Worm (Caenorhabditis elegans) whole organism, L1 larva: Measurements from ENCODE around the gene paf-2.
A peak's percentile ranks its signal among the peaks of the same experiment; 100 is the strongest.

Source experiments
- C16A3.4 ChIP-seq: fragments of 150-350 bp; optimal IDR thresholded peaks from 2 replicates; lab custom pipeline; 2014; ENCODE audit warnings: missing biosample characterization, missing genetic modification characterization
- F16B12.6 ChIP-seq: fragments of 150-350 bp; optimal IDR thresholded peaks from 2 replicates; lab custom pipeline; 2014; ENCODE audit warnings: missing biosample characterization, missing genetic modification characterization
- alr-1 ChIP-seq: fragments of 200-800 bp; sonication (Bioruptor generic); optimal IDR thresholded peaks from 2 replicates; lab custom pipeline; 2018; ENCODE audit warnings: borderline replicate concordance, mild to moderate bottlenecking, missing genetic modification characterization, missing compliant biosample characterization
- ama-1 ChIP-seq: fragments of 150-350 bp; optimal IDR thresholded peaks from 2 replicates; lab custom pipeline; 2014
- ceh-63 ChIP-seq: fragments of 200-800 bp; sonication (Bioruptor generic); optimal IDR thresholded peaks from 2 replicates; lab custom pipeline; 2018; ENCODE audit warnings: mild to moderate bottlenecking, missing genetic modification characterization, missing compliant biosample characterization
- ceh-82 ChIP-seq, 3 experiments: fragments of 150-350 bp in 1 of 3; sonication (generic microtip) in 2 of 3; optimal IDR thresholded peaks; 2 replicates each; lab custom pipeline; 2014 to 2017; ENCODE audit warnings: missing biosample characterization in 3 of 3, missing genetic modification characterization in 3 of 3
- ceh-90 ChIP-seq: sonication (generic microtip); optimal IDR thresholded peaks from 2 replicates; lab custom pipeline; 2016; ENCODE audit warnings: missing genetic modification characterization, missing compliant biosample characterization
- ces-1 ChIP-seq: fragments of 150-350 bp; optimal IDR thresholded peaks from 2 replicates; lab custom pipeline; 2014; ENCODE audit warnings: missing biosample characterization, missing genetic modification reagents, missing genetic modification characterization
- dpl-1 ChIP-seq, 3 experiments: fragments of 150-350 bp in 2 of 3; sonication (generic microtip) in 1 of 3; optimal IDR thresholded peaks; 2 replicates each; lab custom pipeline; 2014 to 2017; ENCODE audit warnings: missing biosample characterization in 3 of 3, missing genetic modification characterization in 3 of 3, missing genetic modification reagents in 3 of 3
- dsc-1 ChIP-seq: sonication (generic microtip); optimal IDR thresholded peaks from 2 replicates; lab custom pipeline; 2016; ENCODE audit warnings: mild to moderate bottlenecking, missing genetic modification characterization, missing compliant biosample characterization
- egl-13 ChIP-seq: sonication (generic microtip); optimal IDR thresholded peaks from 2 replicates; lab custom pipeline; 2016; ENCODE audit warnings: missing genotype, missing genetic modification reagents, missing genetic modification characterization, missing compliant biosample characterization
- egl-27 ChIP-seq, 2 experiments: fragments of 150-350 bp in 1 of 2; sonication (generic microtip); optimal IDR thresholded peaks; 3 replicates each; lab custom pipeline; 2017 to 2018; ENCODE audit warnings: missing biosample characterization in 2 of 2, missing genetic modification characterization in 2 of 2, missing genetic modification reagents in 2 of 2
- elt-2 ChIP-seq: sonication (generic microtip); optimal IDR thresholded peaks from 2 replicates; lab custom pipeline; 2016; ENCODE audit warnings: missing genetic modification characterization, mild to moderate bottlenecking, inconsistent platforms, missing compliant biosample characterization, missing genetic modification reagents
- elt-3 ChIP-seq, 6 experiments: fragments of 150-350 bp in 1 of 6; sonication (generic microtip); optimal IDR thresholded peaks; 2 replicates each; lab custom pipeline; 2017 to 2018; ENCODE audit warnings: missing biosample characterization in 6 of 6, missing genetic modification characterization in 6 of 6, inconsistent platforms in 1 of 6
- fkh-10 ChIP-seq: sonication (generic microtip); optimal IDR thresholded peaks from 2 replicates; lab custom pipeline; 2017; ENCODE audit warnings: missing biosample characterization, missing genetic modification reagents, missing genetic modification characterization
- fkh-4 ChIP-seq: sonication (generic microtip); optimal IDR thresholded peaks from 2 replicates; lab custom pipeline; 2016; ENCODE audit warnings: missing compliant biosample characterization, missing genetic modification characterization, borderline replicate concordance
- fos-1 ChIP-seq: fragments of 150-350 bp; optimal IDR thresholded peaks from 2 replicates; lab custom pipeline; 2014; ENCODE audit warnings: missing biosample characterization, missing genetic modification characterization
- hlh-17 ChIP-seq: fragments of 200-800 bp; sonication (Bioruptor generic); optimal IDR thresholded peaks from 2 replicates; lab custom pipeline; 2018; ENCODE audit warnings: missing genetic modification characterization, mild to moderate bottlenecking, missing compliant biosample characterization, moderate library complexity, borderline replicate concordance
- hpl-2 ChIP-seq: fragments of 150-350 bp; optimal IDR thresholded peaks from 2 replicates; lab custom pipeline; 2014; ENCODE audit warnings: missing biosample characterization, missing genetic modification reagents, missing genetic modification characterization
- irx-1 ChIP-seq: sonication (generic microtip); optimal IDR thresholded peaks from 2 replicates; lab custom pipeline; 2016; ENCODE audit warnings: missing genetic modification characterization, missing compliant biosample characterization
- isw-1 ChIP-seq: fragments of 200-800 bp; sonication (Bioruptor generic); IDR thresholded peaks from 2 replicates; pipeline ENCODE4 v1.3.6; 2022; ENCODE audit warnings: missing genetic modification characterization, missing compliant biosample characterization
- jun-1 ChIP-seq: fragments of 150-350 bp; optimal IDR thresholded peaks from 2 replicates; lab custom pipeline; 2014; ENCODE audit warnings: missing biosample characterization, missing genetic modification reagents, missing genetic modification characterization
- lin-14 ChIP-seq: fragments of 200-800 bp; sonication (Bioruptor generic); optimal IDR thresholded peaks from 2 replicates; lab custom pipeline; 2018; ENCODE audit warnings: mild to moderate bottlenecking, missing genetic modification characterization, moderate library complexity, missing compliant biosample characterization
- lin-35 ChIP-seq, 2 experiments: fragments of 150-350 bp; optimal IDR thresholded peaks; 2 replicates each; lab custom pipeline; 2014; ENCODE audit warnings: missing biosample characterization in 2 of 2, missing genetic modification characterization in 2 of 2, missing genetic modification reagents in 2 of 2
- lir-3 ChIP-seq: sonication (generic microtip); optimal IDR thresholded peaks from 2 replicates; lab custom pipeline; 2016; ENCODE audit warnings: mild to moderate bottlenecking, missing genetic modification characterization, moderate library complexity, missing compliant biosample characterization; ENCODE audit not compliant: poor library complexity
- lsy-2 ChIP-seq, 2 experiments: fragments of 150-350 bp; optimal IDR thresholded peaks; 2 replicates each; lab custom pipeline; 2014; ENCODE audit warnings: missing biosample characterization in 2 of 2, missing genetic modification characterization in 2 of 2
- mab-9 ChIP-seq: fragments of 200-800 bp; sonication (Bioruptor generic); IDR thresholded peaks from 2 replicates; pipeline ENCODE4 v1.3.6; 2022; ENCODE audit warnings: missing genetic modification reagents, missing genetic modification characterization, missing compliant biosample characterization
- mdl-1 ChIP-seq, 2 experiments: fragments of 150-350 bp; optimal IDR thresholded peaks; 2 replicates each; lab custom pipeline; 2014 to 2017; ENCODE audit warnings: missing biosample characterization in 2 of 2, missing genetic modification characterization in 2 of 2, inconsistent platforms in 1 of 2
- nhr-12 ChIP-seq: sonication (generic microtip); optimal IDR thresholded peaks from 2 replicates; lab custom pipeline; 2017; ENCODE audit warnings: missing biosample characterization, missing genetic modification characterization
- nhr-19 ChIP-seq: fragments of 200-800 bp; sonication (Bioruptor generic); conservative IDR thresholded peaks from 2 replicates; pipeline ENCODE4 v1.3.6; 2022; ENCODE audit warnings: missing genetic modification characterization, missing compliant biosample characterization
- nhr-20 ChIP-seq: sonication (generic microtip); optimal IDR thresholded peaks from 2 replicates; lab custom pipeline; 2016; ENCODE audit warnings: mild to moderate bottlenecking, missing genetic modification characterization, missing compliant biosample characterization
- nhr-84 ChIP-seq: sonication (generic microtip); optimal IDR thresholded peaks from 2 replicates; lab custom pipeline; 2017; ENCODE audit warnings: missing biosample characterization, missing genetic modification characterization
- nhr-85 ChIP-seq: sonication (generic microtip); peaks from one replicate; lab custom pipeline; 2016; ENCODE audit warnings: missing genetic modification characterization, inconsistent platforms, missing compliant biosample characterization
- nhr-90 ChIP-seq: sonication (generic microtip); optimal IDR thresholded peaks from 2 replicates; lab custom pipeline; 2016; ENCODE audit warnings: mild to moderate bottlenecking, missing genetic modification characterization, missing compliant biosample characterization; ENCODE audit not compliant: poor library complexity
- pax-3 ChIP-seq: fragments of 200-800 bp; sonication (Bioruptor generic); optimal IDR thresholded peaks from 2 replicates; lab custom pipeline; 2018; ENCODE audit warnings: mild to moderate bottlenecking, missing genetic modification characterization, moderate library complexity, missing compliant biosample characterization
- rnt-1 ChIP-seq: sonication (generic microtip); optimal IDR thresholded peaks from 2 replicates; lab custom pipeline; 2016; ENCODE audit warnings: mild to moderate bottlenecking, missing genetic modification characterization, moderate library complexity, missing compliant biosample characterization
- snpc-4 ChIP-seq: fragments of 150-350 bp; optimal IDR thresholded peaks from 2 replicates; lab custom pipeline; 2014; ENCODE audit warnings: missing biosample characterization, missing genetic modification characterization
- snu-23 ChIP-seq: sonication (generic microtip); optimal IDR thresholded peaks from 2 replicates; lab custom pipeline; 2016; ENCODE audit warnings: missing genetic modification characterization, missing compliant biosample characterization
- sptf-1 ChIP-seq: fragments of 150-350 bp; optimal IDR thresholded peaks from 2 replicates; lab custom pipeline; 2014; ENCODE audit warnings: missing biosample characterization, missing genetic modification characterization
- sup-37 ChIP-seq: fragments of 200-800 bp; sonication (Bioruptor generic); optimal IDR thresholded peaks from 2 replicates; lab custom pipeline; 2018; ENCODE audit warnings: mild to moderate bottlenecking, missing genetic modification characterization, missing compliant biosample characterization
- tbx-2 ChIP-seq: sonication (generic microtip); optimal IDR thresholded peaks from 2 replicates; lab custom pipeline; 2016; ENCODE audit warnings: missing genetic modification characterization, missing compliant biosample characterization
- unc-62 ChIP-seq: fragments of 150-350 bp; optimal IDR thresholded peaks from 2 replicates; lab custom pipeline; 2014; ENCODE audit warnings: missing biosample characterization, missing genetic modification reagents, missing genetic modification characterization
- unc-86 ChIP-seq: sonication (generic microtip); optimal IDR thresholded peaks from 2 replicates; lab custom pipeline; 2016; ENCODE audit warnings: missing genetic modification characterization, missing compliant biosample characterization
- unc-98 ChIP-seq: fragments of 200-800 bp; sonication (Bioruptor generic); IDR thresholded peaks from 2 replicates; pipeline ENCODE4 v1.3.6; 2022; ENCODE audit warnings: missing genetic modification characterization, missing compliant biosample characterization
- vab-15 ChIP-seq: sonication (generic microtip); optimal IDR thresholded peaks from 2 replicates; lab custom pipeline; 2017; ENCODE audit warnings: missing genotype, mild to moderate bottlenecking, missing genetic modification characterization, missing compliant biosample characterization
- xbp-1 ChIP-seq: sonication (generic microtip); optimal IDR thresholded peaks from 2 replicates; lab custom pipeline; 2016; ENCODE audit warnings: missing genetic modification characterization, missing compliant biosample characterization
- zip-4 ChIP-seq: fragments of 200-800 bp; sonication (Bioruptor generic); optimal IDR thresholded peaks from 2 replicates; lab custom pipeline; 2018; ENCODE audit warnings: mild to moderate bottlenecking, missing genetic modification characterization, moderate library complexity, missing compliant biosample characterization
- ztf-11 ChIP-seq, 2 experiments: sonication (generic microtip); optimal IDR thresholded peaks; 2 replicates each; lab custom pipeline; 2016 to 2017; ENCODE audit warnings: missing genetic modification characterization in 2 of 2, missing biosample characterization in 1 of 2, missing compliant biosample characterization in 1 of 2

Gene paf-2

DNA sequence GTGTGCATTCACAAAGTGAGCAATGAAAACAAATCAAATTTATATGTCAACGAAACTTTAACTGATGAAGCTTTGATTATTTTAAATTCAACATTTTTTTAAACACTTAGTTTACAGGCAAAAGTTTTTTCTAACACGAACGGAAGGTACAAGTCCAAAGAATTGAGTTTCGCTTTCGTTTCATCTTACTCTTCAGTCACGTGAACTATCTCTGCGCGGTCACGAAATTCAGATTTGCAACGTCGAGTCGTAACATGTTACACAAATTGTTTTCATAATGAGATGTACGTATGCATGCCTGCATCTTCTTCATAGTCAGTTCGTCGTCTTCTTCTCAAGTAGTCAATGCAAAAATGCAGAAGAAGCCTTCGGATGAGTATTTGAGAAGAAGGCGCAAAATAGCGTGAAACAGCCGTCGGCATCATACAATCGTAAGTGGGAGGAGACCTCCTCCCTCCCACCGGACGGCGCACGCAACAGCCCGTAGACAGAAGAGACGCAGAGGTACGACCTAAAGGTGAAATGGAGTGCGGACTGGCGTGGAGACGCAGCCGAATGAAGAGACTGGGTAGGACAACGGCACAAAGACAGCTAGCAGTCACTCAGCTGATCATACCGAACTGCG lies 32.1 kb downstream of the paf-2 start, which contains the start of gene coel-1 (continued):
- peak; percentile 11 for TF ChIP-seq nhr-90
- TF ChIP-seq ama-1: no peak
- peak; percentile 81 for TF ChIP-seq nhr-85 (tag; lab: Kevin White, UChicago)
- peak; percentile 37 for TF ChIP-seq xbp-1 (tag; lab: Kevin White, UChicago)
- TF ChIP-seq ztf-11 (tag; optimal IDR thresholded peaks at IDR 0.05; lab: Kevin White, UChicago): peak in 1 of 2 experiments; percentile 37
- TF ChIP-seq mdl-1 (tag; optimal IDR thresholded peaks at IDR 0.05; lab: Kevin White, UChicago): peak in 1 of 2 experiments; percentile 68
- peak; percentile 41 for TF ChIP-seq tbx-2
- TF ChIP-seq egl-27 (tag; optimal IDR thresholded peaks at IDR 0.05; lab: Kevin White, UChicago): no peak
- TF ChIP-seq lir-3: no peak
- peak; percentile 56 for TF ChIP-seq egl-13 (tag; lab: Kevin White, UChicago)
- TF ChIP-seq ceh-82 (tag; optimal IDR thresholded peaks at IDR 0.05; lab: Kevin White, UChicago): peak in 2 of 3 experiments; percentile 41 to 61
- peak; percentile 46 for TF ChIP-seq C16A3.4 (tag; lab: Kevin White, UChicago)
- TF ChIP-seq ceh-90 (tag; lab: Kevin White, UChicago): no peak
- TF ChIP-seq jun-1 (tag; lab: Kevin White, UChicago): peak; percentile 33
- peak; percentile 60 for TF ChIP-seq nhr-20 (tag; lab: Kevin White, UChicago)
- peak; percentile 69 for TF ChIP-seq snu-23
- TF ChIP-seq F16B12.6 (tag; lab: Kevin White, UChicago): peak; percentile 11
- peak in 1 of 6 experiments; percentile 14 for TF ChIP-seq elt-3 (tag; optimal IDR thresholded peaks at IDR 0.05; lab: Kevin White, UChicago)
- TF ChIP-seq elt-2 (tag; lab: Kevin White, UChicago): peak; percentile 12
- no peak for TF ChIP-seq pax-3 (tag; lab: Kevin White, UChicago)
- peak; percentile 14 for TF ChIP-seq irx-1 (tag; lab: Kevin White, UChicago)
- no peak for TF ChIP-seq hpl-2
- TF ChIP-seq lin-35 (GFP tag; optimal IDR thresholded peaks at IDR 0.05; lab: Kevin White, UChicago): peak; percentile 27 to 58

DNA sequence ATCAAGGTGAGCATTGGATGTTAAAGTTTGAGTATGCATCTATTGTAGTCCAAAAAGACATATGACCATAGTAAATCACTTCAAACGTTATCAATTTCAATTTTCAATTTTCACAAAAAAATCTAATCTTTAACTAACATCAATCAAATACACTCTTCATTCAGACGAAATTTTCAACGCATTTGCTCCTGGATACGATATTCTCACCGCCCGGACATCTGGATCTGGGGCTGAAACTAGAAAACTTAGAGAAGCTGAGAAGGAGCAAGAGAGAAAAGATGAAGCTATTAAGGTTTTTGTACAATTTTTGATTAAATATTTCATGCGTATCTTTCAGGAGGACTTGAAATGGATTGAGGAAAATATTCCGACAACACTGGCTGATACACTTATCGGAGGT lies 33.7 kb downstream of the paf-2 start:
- TF ChIP-seq zip-4 (GFP tag; lab: Kevin White, UChicago) (no peak), vab-15 (tag; lab: Kevin White, UChicago) (no peak), egl-27 (tag; optimal IDR thresholded peaks at IDR 0.05; lab: Kevin White, UChicago) (no peak), lsy-2 (tag; optimal IDR thresholded peaks at IDR 0.05; lab: Kevin White, UChicago) (no peak), nhr-19 (no peak), F16B12.6 (tag; lab: Kevin White, UChicago) (no peak), ama-1 (no peak), lin-35 (GFP tag; optimal IDR thresholded peaks at IDR 0.05; lab: Kevin White, UChicago) (no peak), rnt-1 (tag; lab: Kevin White, UChicago) (no peak), sptf-1 (tag; lab: Kevin White, UChicago) (no peak), sup-37 (no peak), isw-1 (GFP tag; lab: Robert Waterston, UW) (no peak), unc-62 (no peak), ceh-82 (tag; optimal IDR thresholded peaks at IDR 0.05; lab: Kevin White, UChicago) (no peak), snpc-4 (no peak), unc-98 (GFP tag; lab: Robert Waterston, UW) (no peak), fos-1 (tag; lab: Kevin White, UChicago) (no peak), ces-1 (GFP tag; lab: Kevin White, UChicago) (no peak)
- TF ChIP-seq, all 84 proteins: peak for 0

- TF ChIP-seq nhr-12: no peak
- no peak for TF ChIP-seq zip-4 (GFP tag; lab: Kevin White, UChicago)
- TF ChIP-seq ceh-63 (GFP tag; lab: Kevin White, UChicago): no peak
- TF ChIP-seq fkh-4 (tag; lab: Kevin White, UChicago): no peak
- peak; percentile 34 to 45 for TF ChIP-seq lsy-2 (tag; optimal IDR thresholded peaks at IDR 0.05; lab: Kevin White, UChicago)
- TF ChIP-seq dsc-1 (tag; lab: Kevin White, UChicago): peak; percentile 46
- TF ChIP-seq fos-1 (tag; lab: Kevin White, UChicago): peak; percentile 6
- TF ChIP-seq nhr-84 (tag; lab: Kevin White, UChicago): no peak
- no peak for TF ChIP-seq alr-1 (tag; lab: Kevin White, UChicago)
- peak; percentile 50 for TF ChIP-seq tbx-2
- no peak for TF ChIP-seq fkh-10 (GFP tag; lab: Kevin White, UChicago)
- TF ChIP-seq dpl-1 (GFP tag; optimal IDR thresholded peaks at IDR 0.05; lab: Kevin White, UChicago): peak in 2 of 3 experiments; percentile 18 to 30
- TF ChIP-seq ceh-82 (tag; optimal IDR thresholded peaks at IDR 0.05; lab: Kevin White, UChicago): peak in 2 of 3 experiments; percentile 14 to 35
- TF ChIP-seq mab-9 (GFP tag; lab: Robert Waterston, UW): no peak
- no peak for TF ChIP-seq hlh-17 (GFP tag; lab: Kevin White, UChicago)
- TF ChIP-seq lin-14 (GFP tag; lab: Kevin White, UChicago): peak; percentile 67
- peak; percentile 45 for TF ChIP-seq irx-1 (tag; lab: Kevin White, UChicago)
- TF ChIP-seq unc-86 (tag; lab: Kevin White, UChicago): peak; percentile 17
These were observed 37.2 kb downstream of the paf-2 start, which contains the start of gene C52B9.4 for ce11 chrX:4260297-4260696. Gene C52B9.4 (plus strand): TSS chrX:4260652.
